Worm (Caenorhabditis elegans) whole organism, dauer: Measurements from ENCODE around the gene F47B7.4.

Experiments used
- unc-62 ChIP-seq: sonication (generic microtip); optimal IDR thresholded peaks from 2 replicates; lab custom pipeline; 2017; ENCODE audit warnings: missing biosample characterization, missing genetic modification reagents, missing genetic modification characterization

Gene F47B7.4

DNA sequence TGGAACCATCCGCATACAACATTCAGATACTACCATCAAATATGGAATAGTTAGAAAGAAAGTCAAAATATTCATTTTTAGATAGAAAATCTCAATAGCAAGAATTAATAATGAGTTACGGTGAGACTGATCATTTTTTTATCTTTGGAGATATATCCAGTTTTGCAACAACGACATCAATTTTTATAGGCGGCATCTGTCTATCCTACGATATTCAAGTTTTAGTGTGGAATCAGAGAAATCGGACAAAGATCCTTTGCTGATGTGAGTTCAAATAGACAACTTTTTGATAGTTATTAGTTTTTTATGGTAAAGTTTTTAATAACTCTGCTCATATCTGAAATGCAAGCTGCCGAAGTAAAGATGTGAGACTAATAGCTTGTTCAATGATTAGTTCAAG lies at the start of gene F47B7.4:
Gene F47B7.4 (minus strand): TSS at position 101 of the 400 bp plus-strand sequence.
- no peak for TF ChIP-seq unc-62

DNA sequence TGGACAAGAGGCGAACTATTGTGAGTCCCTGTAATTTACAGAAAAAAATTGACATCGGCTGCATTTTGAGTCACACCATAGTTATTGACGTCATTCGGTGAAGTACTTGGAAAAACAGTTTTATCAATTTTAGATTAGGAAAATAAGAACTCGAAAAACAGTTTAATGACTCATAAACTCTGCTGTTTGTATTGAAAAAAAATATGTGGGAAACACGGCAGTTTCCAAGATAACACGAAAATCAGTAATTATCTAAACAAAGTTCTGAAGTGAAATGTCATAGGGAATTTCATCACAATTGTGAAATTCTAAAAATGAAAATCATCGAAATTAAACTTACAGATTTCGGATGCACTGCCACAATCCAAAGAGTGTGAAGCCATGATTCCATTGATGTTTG lies 48.4 kb upstream of the F47B7.4 start:
- no peak for TF ChIP-seq unc-62

DNA sequence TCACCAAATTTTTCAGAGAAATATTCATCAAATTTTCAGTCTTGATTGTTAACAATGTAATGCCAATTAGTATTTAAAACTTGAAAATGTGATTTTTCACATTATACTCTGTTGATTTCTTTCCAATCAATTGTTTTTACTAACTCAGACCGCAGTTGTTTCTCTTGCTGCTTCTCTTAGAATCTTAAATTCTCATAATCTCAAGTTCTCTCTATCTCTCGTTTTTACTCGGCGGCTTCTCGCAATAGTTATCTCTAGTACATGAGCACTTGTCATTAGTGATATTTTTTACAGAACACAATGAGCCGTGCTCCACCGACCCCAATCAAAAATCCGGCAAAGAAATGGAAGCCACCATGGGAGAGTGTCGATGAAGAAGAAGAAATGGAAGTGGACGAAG lies 40.7 kb upstream of the F47B7.4 start, which contains the start of gene F35A5.1:
Gene F35A5.1 (plus strand): TSS at position 301 of the 400 bp plus-strand sequence.
- no peak for TF ChIP-seq unc-62

DNA sequence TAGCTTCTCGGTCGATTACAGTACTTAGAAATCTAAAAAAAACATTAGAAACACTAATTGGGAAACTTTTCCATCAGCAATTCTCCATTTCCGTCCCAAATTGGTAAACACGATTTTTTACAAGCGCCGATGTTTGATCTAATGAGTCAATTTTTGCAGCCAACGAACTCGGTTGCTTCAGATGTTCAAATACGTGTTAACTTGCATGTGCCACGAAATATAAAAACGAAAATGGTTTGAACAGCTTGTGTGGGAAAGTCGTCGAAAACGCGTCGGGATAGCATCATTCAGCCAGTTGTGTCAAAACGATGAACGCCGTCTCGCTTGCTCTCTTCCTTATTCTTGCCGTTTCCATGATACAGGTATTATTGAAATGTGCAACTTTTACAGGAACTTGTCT lies 38.4 kb upstream of the F47B7.4 start, which contains the start of gene F35A5.2:
Gene F35A5.2 (plus strand): TSS at position 301 of the 400 bp plus-strand sequence.
- TF ChIP-seq unc-62: no peak

DNA sequence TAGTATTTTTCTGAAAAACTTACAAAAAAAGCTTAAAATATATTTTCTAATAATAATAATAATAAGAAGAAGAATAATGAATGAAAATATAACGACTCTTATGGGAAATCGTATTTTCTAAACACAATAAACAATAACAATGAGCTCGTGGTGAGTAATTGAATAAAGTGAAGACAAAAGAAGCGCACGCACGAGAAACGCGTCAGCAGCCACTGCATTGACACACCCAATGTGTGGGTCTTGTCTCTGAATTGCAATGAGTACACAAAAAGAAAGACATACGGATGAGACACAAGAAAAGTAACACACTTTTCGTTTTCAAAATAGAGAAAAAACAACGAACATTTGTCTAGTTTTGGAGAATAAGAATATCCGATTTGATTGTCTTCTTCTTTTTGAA lies 36.9 kb upstream of the F47B7.4 start, which contains the start of gene F35A5.8:
Gene F35A5.8 (minus strand): TSS at position 151 of the 400 bp plus-strand sequence.
- no peak for TF ChIP-seq unc-62

DNA sequence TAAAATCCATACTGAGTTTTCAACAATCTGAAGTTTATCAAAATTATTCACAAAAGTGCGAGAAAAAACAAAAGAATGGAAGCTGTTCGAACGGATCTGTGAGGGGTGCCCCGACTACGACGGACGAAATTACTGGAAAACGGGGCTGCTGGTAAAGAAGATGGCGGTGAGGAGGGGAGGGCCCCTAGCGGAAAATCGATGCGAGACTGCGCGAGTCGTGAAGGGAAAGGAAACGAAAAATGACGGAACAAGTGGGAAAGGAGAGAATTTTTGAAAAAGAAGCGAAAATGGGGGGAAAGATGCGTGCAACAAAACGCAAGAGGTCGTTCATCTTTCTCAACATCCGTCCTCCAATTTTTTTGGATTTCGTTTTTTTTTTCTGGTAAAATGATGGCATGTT lies 36.3 kb upstream of the F47B7.4 start:
- TF ChIP-seq unc-62: no peak

DNA sequence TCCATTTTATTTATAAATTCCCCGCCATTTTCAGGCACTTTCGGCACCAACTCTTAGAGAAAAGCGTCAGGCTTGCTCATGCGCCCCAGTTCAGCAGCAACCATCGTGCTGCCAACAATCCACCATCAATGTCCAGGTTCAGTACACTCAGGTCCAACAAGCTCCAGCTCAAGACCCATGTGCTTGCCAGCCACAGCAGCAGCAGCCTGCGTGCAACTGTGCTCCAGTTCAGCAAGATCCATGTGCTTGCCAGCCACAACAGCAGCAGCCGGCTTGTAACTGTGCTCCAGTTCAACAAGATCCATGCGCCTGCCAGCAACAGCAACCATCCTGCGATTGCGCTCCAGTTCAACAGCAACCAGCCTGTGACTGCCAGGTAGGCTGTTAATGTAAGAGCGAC lies 31.8 kb upstream of the F47B7.4 start:
- TF ChIP-seq unc-62: no peak

DNA sequence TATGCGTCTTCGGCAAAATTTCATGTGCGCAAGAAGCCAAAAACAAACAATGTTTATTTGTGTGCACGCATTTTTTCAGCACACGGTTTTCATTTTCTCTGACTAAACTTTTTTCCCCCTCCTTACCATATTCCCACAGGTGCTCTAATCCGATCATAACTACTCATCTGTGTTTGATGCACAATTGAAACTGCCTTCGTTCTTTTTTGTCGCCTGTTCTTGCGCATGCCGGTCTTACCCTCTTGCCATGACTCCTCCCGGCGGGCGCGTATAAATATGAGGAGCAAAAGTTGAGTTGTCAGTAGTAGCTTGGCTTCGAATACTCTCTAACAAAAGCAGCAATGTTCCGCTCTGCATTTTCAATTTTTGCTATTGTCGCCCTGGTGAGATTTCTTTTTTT lies 31.4 kb upstream of the F47B7.4 start, which contains the start of gene abu-10:
Gene abu-10 (plus strand): TSS at position 301 of the 400 bp plus-strand sequence.
- no peak for TF ChIP-seq unc-62

DNA sequence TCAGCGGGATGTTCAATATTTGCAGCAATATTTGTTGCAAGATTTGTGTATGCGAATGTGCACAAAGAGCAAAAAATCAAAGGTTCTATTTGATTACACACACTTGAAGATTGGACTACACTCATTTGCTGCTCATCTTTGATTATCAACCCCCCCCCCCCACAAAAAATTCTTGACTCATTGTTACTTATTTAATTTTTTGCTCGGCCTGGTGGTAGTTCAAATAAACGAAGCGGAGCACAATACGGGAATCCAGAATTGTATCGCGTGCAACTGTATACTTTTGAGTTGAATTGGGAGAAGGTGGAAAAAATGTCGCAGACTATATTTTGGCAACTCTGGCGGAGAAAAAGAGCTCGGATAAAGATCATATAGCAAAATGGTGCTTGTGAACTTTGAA lies 29.2 kb upstream of the F47B7.4 start, which contains the start of gene F35A5.5:
Gene F35A5.5 (minus strand): TSS at position 101 of the 400 bp plus-strand sequence.
- TF ChIP-seq unc-62: no peak

DNA sequence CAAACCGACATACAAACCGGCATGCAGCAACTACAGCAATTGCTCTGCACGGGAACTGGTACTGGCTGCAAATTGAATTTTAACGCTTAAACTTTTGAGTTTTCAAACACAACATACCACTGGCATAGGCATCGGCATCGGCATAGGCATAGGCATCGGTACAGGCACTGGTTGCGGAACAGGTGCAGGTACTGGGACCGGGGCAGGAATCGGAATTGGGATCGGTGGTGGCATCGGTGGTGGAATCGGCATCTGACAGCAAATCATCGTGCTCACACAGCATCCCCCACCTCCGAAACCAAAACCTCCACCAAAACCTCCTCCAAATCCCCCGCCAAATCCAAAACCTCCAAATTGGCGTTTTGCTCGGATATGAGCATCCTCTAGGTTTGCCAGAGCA lies 27.7 kb upstream of the F47B7.4 start:
- TF ChIP-seq unc-62: no peak

DNA sequence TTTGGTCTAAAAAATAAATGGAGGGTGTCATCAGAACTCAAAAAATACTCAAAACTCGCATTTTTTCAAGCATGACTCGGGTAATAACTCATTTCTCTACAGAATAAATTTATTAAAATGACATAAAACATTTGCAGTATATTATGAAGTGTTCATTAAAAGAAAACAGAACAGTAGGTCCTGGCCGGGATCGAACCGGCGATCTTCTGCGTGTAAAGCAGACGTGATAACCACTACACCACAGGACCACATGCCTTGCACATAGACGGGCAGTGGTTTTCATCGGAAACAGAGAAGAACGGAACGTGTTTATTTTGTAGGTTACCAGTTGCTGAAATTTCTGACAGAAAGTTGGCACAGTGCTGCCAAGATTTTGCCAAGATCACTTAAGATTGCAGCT lies 26.9 kb upstream of the F47B7.4 start:
- TF ChIP-seq unc-62: no peak

DNA sequence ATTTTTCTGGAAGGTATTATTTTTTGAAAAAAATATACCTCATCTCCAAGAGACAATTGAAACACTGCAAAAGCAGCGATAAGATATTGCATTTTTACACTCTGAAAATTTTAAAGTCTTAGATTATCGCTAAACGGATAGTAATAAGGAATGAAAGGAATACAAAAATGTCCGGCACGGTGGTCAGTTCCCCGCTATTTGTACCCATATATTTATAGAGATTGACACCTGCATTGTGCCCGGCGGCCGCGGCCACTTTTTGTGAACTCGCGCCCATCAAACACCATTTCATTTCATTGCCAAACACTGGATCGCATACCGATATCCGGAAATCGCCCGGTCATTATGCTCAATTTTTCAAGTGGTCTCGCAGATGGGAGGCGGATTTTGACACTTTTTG lies 26.3 kb upstream of the F47B7.4 start, which contains the start of gene idpp-5:
Gene idpp-5 (minus strand): TSS at position 101 of the 400 bp plus-strand sequence.
- no peak for TF ChIP-seq unc-62

DNA sequence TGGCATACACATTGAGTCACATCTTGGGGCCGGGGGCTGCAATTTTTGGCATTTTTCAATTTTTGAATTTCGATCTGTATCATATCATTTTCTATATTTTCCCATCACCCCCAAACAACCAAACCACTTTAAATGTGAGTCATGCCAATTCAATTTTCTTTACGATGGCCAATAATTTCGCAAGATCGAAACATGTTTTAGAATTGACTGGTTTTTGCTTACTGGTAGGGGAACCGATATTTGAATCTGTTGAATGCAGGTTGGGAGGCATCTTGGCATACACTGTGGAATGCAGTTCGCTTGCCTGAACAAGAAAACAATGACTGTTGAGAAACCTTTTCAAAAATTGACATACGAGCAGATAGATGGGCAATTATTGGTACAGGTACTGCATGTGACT lies 24.6 kb upstream of the F47B7.4 start:
- TF ChIP-seq unc-62: no peak

DNA sequence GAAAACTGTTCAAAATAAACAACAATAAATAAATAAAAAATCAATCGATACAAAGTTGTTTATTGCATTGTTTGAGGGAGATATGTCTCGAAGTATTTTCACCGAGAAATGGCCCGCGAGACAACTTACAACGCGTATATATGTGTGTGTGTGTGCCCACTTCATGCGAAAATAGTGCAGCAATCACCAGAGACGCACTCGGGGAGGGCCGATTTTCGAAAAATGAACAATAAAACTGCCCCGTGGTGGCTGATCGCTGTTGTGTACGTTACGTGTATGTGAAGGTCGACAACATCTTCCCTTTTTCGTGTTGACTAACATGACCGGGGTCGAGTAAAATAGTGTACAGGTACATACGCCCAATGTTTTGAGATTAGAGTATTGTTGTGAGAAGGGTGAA lies 22.0 kb upstream of the F47B7.4 start:
- TF ChIP-seq unc-62: no peak

DNA sequence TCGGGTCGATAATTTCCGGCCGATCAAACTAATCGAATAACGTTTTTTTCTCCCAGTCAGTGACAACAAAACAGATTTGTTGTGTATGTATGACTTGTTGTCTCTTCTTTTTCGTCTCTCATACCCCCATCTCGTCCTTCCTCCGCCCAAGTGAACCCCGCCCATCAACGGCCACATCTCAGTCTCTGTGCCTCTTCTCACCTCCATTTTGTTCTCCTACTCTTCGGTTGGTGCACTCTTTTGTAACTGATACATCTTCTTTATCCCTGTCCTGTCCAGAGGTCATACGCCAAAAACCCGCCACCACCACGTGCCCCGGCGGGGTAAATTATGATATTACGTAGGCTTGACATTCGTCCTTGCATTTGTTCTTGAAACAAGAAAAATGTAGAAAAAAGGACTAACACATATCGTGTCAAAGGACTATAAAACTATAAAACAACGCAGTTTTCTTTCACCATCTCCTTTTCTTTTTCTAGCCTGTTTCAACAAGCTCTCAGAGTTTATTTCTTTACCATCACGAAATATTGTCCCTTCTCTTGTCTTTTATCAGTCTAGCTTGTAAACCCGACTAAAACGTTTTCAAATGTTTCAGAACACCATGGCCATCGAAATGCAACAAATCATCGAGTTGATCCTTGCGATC lies 21.1 kb upstream of the F47B7.4 start, which contains the start of gene pmpl-1:
Gene pmpl-1 (plus strand): TSS at position 596 of the 646 bp plus-strand sequence.
- TF ChIP-seq unc-62: no peak

DNA sequence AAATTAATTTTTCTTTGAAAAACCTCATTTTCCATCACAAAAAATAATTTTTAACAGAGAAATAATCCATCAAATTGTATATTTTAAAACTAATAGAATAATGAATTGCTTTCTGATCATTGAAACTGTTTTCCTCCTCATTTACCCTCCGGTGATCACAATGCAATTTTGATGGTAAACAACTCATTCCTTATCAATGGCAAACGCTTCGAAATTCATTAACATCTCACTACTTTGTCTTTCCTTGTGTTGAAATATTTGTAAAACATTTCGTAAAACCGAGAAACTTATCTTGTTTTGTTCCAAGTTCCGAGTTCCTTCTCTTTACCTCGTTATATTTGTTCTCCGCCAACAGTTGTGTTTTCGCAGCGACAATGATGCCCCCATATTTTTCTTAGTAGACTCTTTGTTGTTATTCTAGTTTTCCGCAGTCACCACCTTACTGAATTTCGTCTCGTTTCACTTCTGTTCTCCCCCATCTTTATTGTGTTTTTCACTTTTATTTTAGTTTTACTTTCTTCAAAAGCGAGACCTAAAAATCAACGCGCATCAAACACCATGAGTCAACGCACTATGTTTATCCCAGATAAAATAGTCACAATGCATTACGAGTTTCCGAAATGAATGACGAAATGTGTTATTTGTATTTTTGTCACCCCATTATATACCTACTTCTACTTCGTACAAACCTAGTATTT lies 18.8 kb upstream of the F47B7.4 start:
- TF ChIP-seq unc-62: no peak

DNA sequence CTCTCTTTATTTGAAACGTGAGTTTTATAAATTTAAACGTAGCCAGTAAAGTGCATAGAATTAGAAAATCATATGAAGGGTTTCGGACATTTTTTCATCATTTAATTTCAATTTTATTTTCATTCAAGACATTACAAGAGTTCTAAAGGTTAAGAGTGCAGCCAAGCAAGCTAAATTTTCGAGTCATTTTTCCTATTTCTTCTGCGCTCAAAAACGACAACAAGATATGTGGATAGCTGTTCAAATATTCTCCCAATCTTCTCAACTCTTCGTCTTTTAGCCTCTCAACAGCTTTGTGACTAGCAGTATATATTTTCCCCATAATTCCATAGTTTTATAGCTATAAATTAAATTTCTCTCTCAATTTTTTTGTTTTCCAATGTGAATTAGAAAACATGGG lies 17.2 kb upstream of the F47B7.4 start:
- TF ChIP-seq unc-62: no peak

DNA sequence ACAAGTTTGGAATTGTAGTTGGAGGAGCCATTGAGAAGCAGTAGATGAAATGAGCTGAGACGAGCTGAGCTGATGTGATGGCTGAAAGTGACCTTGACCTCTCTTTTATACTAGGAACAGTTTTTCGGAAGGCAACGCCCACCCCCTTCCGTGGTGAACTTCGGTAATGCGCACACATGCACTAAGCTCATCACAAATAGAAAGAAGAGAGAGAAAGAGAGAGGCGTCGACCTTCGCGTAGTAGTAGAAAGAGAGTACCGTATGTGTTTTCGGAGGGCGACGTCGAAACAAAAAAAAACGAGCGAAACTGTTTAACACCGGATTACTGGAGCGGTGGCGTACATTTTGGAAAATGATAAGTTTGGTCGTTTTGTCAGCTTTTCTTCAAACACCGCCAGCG lies 14.6 kb upstream of the F47B7.4 start, which contains the start of gene marg-1:
Gene marg-1 (minus strand): TSS at position 101 of the 400 bp plus-strand sequence.
- TF ChIP-seq unc-62: no peak
